Worm (Caenorhabditis elegans) whole organism, early embryonic: ENCODE measurements around the gene C02F4.5.

Experiments used
- F13C5.2 ChIP-seq: sonication (generic microtip); optimal IDR thresholded peaks from 2 replicates; lab custom pipeline; 2017; ENCODE audit warnings: mild to moderate bottlenecking, missing genetic modification characterization, inconsistent platforms, missing compliant biosample characterization
- ama-1 ChIP-seq: fragments of 150-350 bp; optimal IDR thresholded peaks from 2 replicates; lab custom pipeline; 2014
- hmbx-1 ChIP-seq: sonication (generic microtip); optimal IDR thresholded peaks from 2 replicates; lab custom pipeline; 2016; ENCODE audit warnings: mild to moderate bottlenecking, missing genetic modification characterization, missing compliant biosample characterization
- hmg-4 ChIP-seq: fragments of 200-800 bp; sonication (Bioruptor generic); optimal IDR thresholded peaks from 2 replicates; lab custom pipeline; 2018; ENCODE audit warnings: mild to moderate bottlenecking, missing genetic modification characterization, missing compliant biosample characterization
- scrt-1 ChIP-seq: fragments of 200-800 bp; sonication (Bioruptor generic); IDR thresholded peaks from 2 replicates; pipeline ENCODE4 v1.3.6; 2022; ENCODE audit warnings: missing genetic modification characterization, missing compliant biosample characterization
- sea-1 ChIP-seq: fragments of 200-800 bp; sonication (Bioruptor generic); conservative IDR thresholded peaks from 2 replicates; pipeline ENCODE4 v1.3.6; 2022; ENCODE audit warnings: missing genetic modification characterization, missing compliant biosample characterization
- tbx-11 ChIP-seq: fragments of 200-800 bp; sonication (Bioruptor generic); IDR thresholded peaks from 2 replicates; pipeline ENCODE4 v1.3.6; 2022; ENCODE audit warnings: missing genetic modification characterization, missing compliant biosample characterization

ce11 chrIV:10546589-10547136, 22.7 kb upstream of the C02F4.5 start, which contains the start of gene zim-1:
- TF ChIP-seq F13C5.2 (no peak), hmbx-1 (tag; lab: Kevin White, UChicago) (no peak), ama-1 (lab: Kevin White, UChicago) (no peak), sea-1 (GFP tag; lab: Robert Waterston, UW) (no peak), hmg-4 (GFP tag; lab: Kevin White, UChicago) (no peak), scrt-1 (GFP tag; lab: Robert Waterston, UW) (no peak), tbx-11 (GFP tag; lab: Robert Waterston, UW) (no peak)
